Worm (Caenorhabditis elegans) whole organism, L4 larva: Measurements from ENCODE around the gene F42G10.1.

ENCODE experiments used
- D1046.2 ChIP-seq: fragments of 200-800 bp; sonication (Bioruptor generic); IDR thresholded peaks from 2 replicates; pipeline ENCODE4 v1.3.6; 2022; ENCODE audit warnings: missing genetic modification characterization, missing compliant biosample characterization
- F10B5.3 ChIP-seq: sonication (generic microtip); optimal IDR thresholded peaks from 2 replicates; lab custom pipeline; 2016; ENCODE audit warnings: mild to moderate bottlenecking, missing genetic modification characterization, missing compliant biosample characterization
- R02D3.7 ChIP-seq: fragments of 150-350 bp; sonication (generic microtip); optimal IDR thresholded peaks from 3 replicates; lab custom pipeline; 2014; ENCODE audit warnings: missing biosample characterization, missing genetic modification characterization
- T20F7.1 ChIP-seq: fragments of 200-800 bp; sonication (Bioruptor generic); optimal IDR thresholded peaks from 2 replicates; lab custom pipeline; 2018; ENCODE audit warnings: mild to moderate bottlenecking, missing genetic modification characterization, missing compliant biosample characterization
- ZK337.2 ChIP-seq: fragments of 200-800 bp; sonication (Bioruptor generic); IDR thresholded peaks from 2 replicates; pipeline ENCODE4 v1.3.6; 2022; ENCODE audit warnings: missing genetic modification reagents, missing genetic modification characterization, missing compliant biosample characterization
- aha-1 ChIP-seq: fragments of 150-350 bp; peaks from one replicate; lab custom pipeline; 2014; ENCODE audit warnings: missing biosample characterization, missing genetic modification characterization
- ceh-28 ChIP-seq: fragments of 150-350 bp; optimal IDR thresholded peaks from 2 replicates; lab custom pipeline; 2014; ENCODE audit warnings: missing biosample characterization, missing genetic modification reagents, missing genetic modification characterization
- ceh-62 ChIP-seq: sonication (generic microtip); optimal IDR thresholded peaks from 2 replicates; lab custom pipeline; 2017; ENCODE audit warnings: missing biosample characterization, missing genetic modification characterization
- daf-12 ChIP-seq: fragments of 150-350 bp; optimal IDR thresholded peaks from 2 replicates; lab custom pipeline; 2014; ENCODE audit warnings: missing biosample characterization, missing genetic modification reagents, missing genetic modification characterization
- daf-16 ChIP-seq, 3 experiments: sonication (generic microtip); optimal IDR thresholded peaks; 2 replicates each; lab custom pipeline; 2016 to 2017; ENCODE audit warnings: missing genetic modification characterization in 3 of 3, missing genetic modification reagents in 3 of 3, mild to moderate bottlenecking in 2 of 3, missing compliant biosample characterization in 2 of 3, missing biosample characterization in 1 of 3, moderate library complexity in 1 of 3
- dmd-6 ChIP-seq: fragments of 200-800 bp; sonication (Bioruptor generic); IDR thresholded peaks from 2 replicates; pipeline ENCODE4 v1.3.6; 2022; ENCODE audit warnings: missing genetic modification reagents, missing genetic modification characterization, missing compliant biosample characterization
- dve-1 ChIP-seq: sonication (generic microtip); optimal IDR thresholded peaks from 2 replicates; lab custom pipeline; 2017; ENCODE audit warnings: antibody characterized with exemption, mild to moderate bottlenecking, missing genetic modification characterization, missing compliant biosample characterization; ENCODE audit not compliant: insufficient read depth
- fos-1 ChIP-seq: fragments of 150-350 bp; optimal IDR thresholded peaks from 2 replicates; lab custom pipeline; 2014; ENCODE audit warnings: missing biosample characterization, missing genetic modification characterization
- hlh-11 ChIP-seq: fragments of 200-800 bp; sonication (Bioruptor generic); optimal IDR thresholded peaks from 2 replicates; lab custom pipeline; 2018; ENCODE audit warnings: mild to moderate bottlenecking, missing genetic modification characterization, missing compliant biosample characterization
- hlh-30 ChIP-seq: sonication (generic microtip); optimal IDR thresholded peaks from 2 replicates; lab custom pipeline; 2017; ENCODE audit warnings: antibody characterized with exemption, mild to moderate bottlenecking, missing genetic modification characterization, missing compliant biosample characterization; ENCODE audit not compliant: insufficient read depth
- lsy-2 ChIP-seq, 2 experiments: fragments of 150-350 bp in 1 of 2; sonication (generic microtip) in 1 of 2; optimal IDR thresholded peaks; 2 replicates each; lab custom pipeline; 2014 to 2017; ENCODE audit warnings: missing biosample characterization in 2 of 2, missing genetic modification characterization in 2 of 2
- mes-2 ChIP-seq: sonication (generic microtip); optimal IDR thresholded peaks from 2 replicates; lab custom pipeline; 2016; ENCODE audit warnings: missing genotype, mild to moderate bottlenecking, missing genetic modification characterization, missing compliant biosample characterization; ENCODE audit not compliant: poor library complexity, severe bottlenecking
- mxl-2 ChIP-seq: fragments of 200-800 bp; sonication (Bioruptor generic); conservative IDR thresholded peaks from 2 replicates; pipeline ENCODE4 v1.3.6; 2022; ENCODE audit warnings: missing genetic modification reagents, missing genetic modification characterization, missing compliant biosample characterization
- mxl-3 ChIP-seq: fragments of 200-800 bp; sonication (Bioruptor generic); optimal IDR thresholded peaks from 2 replicates; lab custom pipeline; 2018; ENCODE audit warnings: mild to moderate bottlenecking, missing genetic modification characterization, missing compliant biosample characterization
- nhr-102 ChIP-seq: sonication (generic microtip); optimal IDR thresholded peaks from 2 replicates; lab custom pipeline; 2016; ENCODE audit warnings: mild to moderate bottlenecking, missing genetic modification characterization, moderate library complexity, missing compliant biosample characterization
- nhr-11 ChIP-seq: fragments of 150-350 bp; optimal IDR thresholded peaks from 2 replicates; lab custom pipeline; 2014; ENCODE audit warnings: missing biosample characterization, missing genetic modification characterization
- nhr-111 ChIP-seq: fragments of 200-800 bp; sonication (Bioruptor generic); optimal IDR thresholded peaks from 2 replicates; lab custom pipeline; 2018; ENCODE audit warnings: mild to moderate bottlenecking, missing genetic modification characterization, missing compliant biosample characterization
- nhr-237 ChIP-seq: sonication (generic microtip); optimal IDR thresholded peaks from 2 replicates; lab custom pipeline; 2017; ENCODE audit warnings: missing biosample characterization, missing genetic modification characterization
- nhr-41 ChIP-seq: fragments of 200-800 bp; sonication (Bioruptor generic); IDR thresholded peaks from 2 replicates; pipeline ENCODE4 v1.3.6; 2022; ENCODE audit warnings: missing genetic modification reagents, missing genetic modification characterization, missing compliant biosample characterization
- pqm-1 ChIP-seq: sonication (generic microtip); optimal IDR thresholded peaks from 2 replicates; lab custom pipeline; 2017; ENCODE audit warnings: missing biosample characterization, missing genetic modification characterization
- rbr-2 ChIP-seq: sonication (generic microtip); optimal IDR thresholded peaks from 2 replicates; lab custom pipeline; 2016; ENCODE audit warnings: missing genotype, missing genetic modification characterization, missing compliant biosample characterization
- set-16 ChIP-seq: fragments of 200-800 bp; sonication (Bioruptor generic); IDR thresholded peaks from 2 replicates; pipeline ENCODE4 v1.3.6; 2022; ENCODE audit warnings: missing genetic modification reagents, missing genetic modification characterization, missing compliant biosample characterization
- skn-1 ChIP-seq: fragments of 150-350 bp; optimal IDR thresholded peaks from 2 replicates; lab custom pipeline; 2014; ENCODE audit warnings: missing biosample characterization, missing genetic modification characterization
- snpc-1.2 ChIP-seq: fragments of 200-800 bp; sonication (Bioruptor generic); IDR thresholded peaks from 2 replicates; pipeline ENCODE4 v1.3.6; 2022; ENCODE audit warnings: missing genetic modification reagents, missing genetic modification characterization, missing compliant biosample characterization
- spr-3 ChIP-seq: fragments of 200-800 bp; sonication (Bioruptor generic); optimal IDR thresholded peaks from 2 replicates; lab custom pipeline; 2018; ENCODE audit warnings: mild to moderate bottlenecking, missing genetic modification characterization, missing compliant biosample characterization
- unc-39 ChIP-seq: sonication (generic microtip); optimal IDR thresholded peaks from 2 replicates; lab custom pipeline; 2017; ENCODE audit warnings: missing biosample characterization, missing genetic modification characterization
- unc-62 ChIP-seq, 3 experiments: fragments of 150-350 bp in 1 of 3; sonication (generic microtip); optimal IDR thresholded peaks in 2 of 3; peaks in 1 of 3; 1 replicate in 1 of 3; 2 replicates in 2 of 3; lab custom pipeline; 2014 to 2017; ENCODE audit warnings: missing biosample characterization in 3 of 3, missing genetic modification characterization in 3 of 3, missing genetic modification reagents in 3 of 3, missing genotype in 1 of 3
- zfp-3 ChIP-seq: fragments of 200-800 bp; sonication (Bioruptor generic); conservative IDR thresholded peaks from 2 replicates; pipeline ENCODE4 v1.3.6; 2022; ENCODE audit warnings: missing genetic modification reagents, missing genetic modification characterization, missing compliant biosample characterization
- ztf-7 ChIP-seq: fragments of 150-350 bp; optimal IDR thresholded peaks from 2 replicates; lab custom pipeline; 2014; ENCODE audit warnings: missing biosample characterization, missing genetic modification characterization

Gene F42G10.1

DNA sequence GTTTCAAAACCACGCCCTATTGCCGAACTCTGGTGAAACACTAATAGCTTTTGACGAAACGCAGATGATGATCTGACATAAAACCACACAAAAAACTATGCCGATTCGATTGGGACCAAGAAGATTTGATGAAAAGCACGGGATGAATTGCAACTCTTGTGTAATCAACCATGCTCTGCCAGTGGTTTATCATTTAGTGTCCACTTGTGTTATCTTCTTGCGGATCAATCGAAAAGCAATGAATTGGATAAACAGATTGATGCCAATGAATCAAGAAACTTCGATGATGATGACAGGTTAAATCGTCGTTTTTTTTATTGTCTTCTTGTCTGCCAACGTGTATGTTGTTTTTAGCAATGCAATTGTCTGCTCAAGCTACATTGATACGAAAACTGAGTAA is at the start of gene F42G10.1:
TSS of gene F42G10.1 (minus strand) at position 151 of the 400 bp plus-strand sequence.
- TF ChIP-seq nhr-237 (tag; lab: Kevin White, UChicago) (no peak), daf-16 (GFP tag; optimal IDR thresholded peaks at IDR 0.05; lab: Kevin White, UChicago) (peak in 1 of 2 experiments; percentile 83), daf-16 (tag; optimal IDR thresholded peaks at IDR 0.05; lab: Kevin White, UChicago) (no peak), unc-62 (GFP tag; optimal IDR thresholded peaks at IDR 0.05 in 1 of 2; lab: Kevin White, UChicago) (no peak), unc-62 (tag; optimal IDR thresholded peaks at IDR 0.05; lab: Kevin White, UChicago) (no peak), hlh-11 (peak; percentile 25), zfp-3 (GFP tag; lab: Robert Waterston, UW) (no peak), nhr-11 (tag; lab: Kevin White, UChicago) (peak; percentile 11), unc-39 (tag; lab: Kevin White, UChicago) (no peak)

- no peak for TF ChIP-seq daf-16 (GFP tag; optimal IDR thresholded peaks at IDR 0.05; lab: Kevin White, UChicago)
- TF ChIP-seq daf-16 (tag; optimal IDR thresholded peaks at IDR 0.05; lab: Kevin White, UChicago) = no peak
- TF ChIP-seq hlh-30 = no peak
- TF ChIP-seq R02D3.7 (tag; lab: Kevin White, UChicago) = no peak
- TF ChIP-seq skn-1 = no peak
- TF ChIP-seq pqm-1 = no peak
- TF ChIP-seq mxl-2 = no peak
- no peak for TF ChIP-seq ztf-7 (tag; lab: Kevin White, UChicago)
- no peak for TF ChIP-seq ceh-28 (tag; lab: Kevin White, UChicago)
Measured at ce11 chrX:10069692-10070091, 47.7 kb upstream of the F42G10.1 start, which contains the start of gene mlck-1. mlck-1 (minus strand) TSS chrX:10069792.

DNA sequence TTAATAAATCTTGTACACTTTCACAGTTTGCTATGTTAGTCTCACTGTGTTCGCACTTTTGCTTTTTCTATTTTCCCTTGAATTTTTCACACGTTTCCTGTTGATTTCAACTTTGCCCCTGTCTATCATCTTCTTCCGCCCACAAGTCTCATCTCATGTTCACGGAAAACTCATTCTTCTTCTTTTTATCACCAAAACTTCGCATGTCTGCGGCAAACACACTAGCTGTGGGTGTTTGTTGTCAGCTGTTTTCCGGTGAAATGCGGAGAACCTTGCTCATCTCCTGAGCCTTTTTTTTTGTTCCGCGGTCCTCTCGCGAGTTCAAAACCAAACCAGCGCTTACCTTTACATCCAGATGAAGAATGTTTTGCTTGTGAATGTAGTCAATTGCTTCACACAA is 46.5 kb upstream of the F42G10.1 start:
- no peak for TF ChIP-seq fos-1 (tag; lab: Kevin White, UChicago)
- peak; percentile 59 for TF ChIP-seq hlh-11
- TF ChIP-seq F10B5.3 (tag; lab: Kevin White, UChicago) = no peak
- TF ChIP-seq daf-16 (GFP tag; optimal IDR thresholded peaks at IDR 0.05; lab: Kevin White, UChicago) = peak in 1 of 2 experiments; percentile 67
- TF ChIP-seq daf-16 (tag; optimal IDR thresholded peaks at IDR 0.05; lab: Kevin White, UChicago) = no peak
- no peak for TF ChIP-seq mes-2 (tag; lab: Kevin White, UChicago)
- TF ChIP-seq unc-39 (tag; lab: Kevin White, UChicago) = no peak
- TF ChIP-seq set-16 (GFP tag; lab: Robert Waterston, UW) = no peak
- TF ChIP-seq rbr-2 (tag; lab: Kevin White, UChicago) = no peak

ce11 chrX:10060475-10061011 is 38.6 kb upstream of the F42G10.1 start, which contains the start of gene ZC373.3:
ZC373.3 (plus strand) TSS chrX:10060525.
- no peak for TF ChIP-seq daf-12 (tag; lab: Kevin White, UChicago)
- peak; percentile 94 for TF ChIP-seq aha-1 (tag; lab: Kevin White, UChicago)
- TF ChIP-seq, all 104 proteins: peak for 1

DNA sequence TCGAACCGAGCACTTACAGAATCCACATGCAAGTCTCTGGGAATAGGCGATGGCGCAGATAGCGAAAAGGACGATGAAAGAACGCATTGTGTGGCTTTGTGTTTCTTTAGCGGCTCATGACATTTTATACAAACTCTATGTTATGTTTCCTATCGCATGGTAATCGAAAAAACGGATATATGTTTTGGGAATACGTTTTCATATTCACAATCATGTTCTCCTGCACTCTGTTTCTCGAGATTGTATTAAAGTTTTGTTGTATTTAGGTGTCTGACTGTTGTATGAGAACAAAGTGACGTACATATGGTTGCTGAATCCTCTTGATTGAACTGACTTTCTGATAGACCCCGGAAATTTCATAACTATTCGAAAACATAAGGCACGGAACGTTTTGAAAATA is 36.4 kb upstream of the F42G10.1 start, which contains the start of gene ZC373.2:
TSS of gene ZC373.2 (minus strand) at position 101 of the 400 bp plus-strand sequence.
- no peak for TF ChIP-seq ceh-62
- no peak for TF ChIP-seq nhr-41 (GFP tag; lab: Robert Waterston, UW)
- TF ChIP-seq nhr-111 (GFP tag; lab: Kevin White, UChicago) = no peak
- no peak for TF ChIP-seq ZK337.2 (GFP tag; lab: Robert Waterston, UW)
- TF ChIP-seq, all 104 proteins: peak for 0

- no peak for TF ChIP-seq D1046.2 (GFP tag; lab: Robert Waterston, UW)
- peak; percentile 65 for TF ChIP-seq mxl-3 (GFP tag; lab: Kevin White, UChicago)
- peak; percentile 2 for TF ChIP-seq nhr-102 (tag; lab: Kevin White, UChicago)
- peak; percentile 13 for TF ChIP-seq aha-1 (tag; lab: Kevin White, UChicago)
- no peak for TF ChIP-seq spr-3 (GFP tag; lab: Kevin White, UChicago)
- TF ChIP-seq T20F7.1 (GFP tag; lab: Kevin White, UChicago) = peak; percentile 18
- TF ChIP-seq snpc-1.2 (GFP tag; lab: Robert Waterston, UW) = no peak
- TF ChIP-seq dve-1 (tag; lab: Kevin White, UChicago) = peak; percentile 25
- TF ChIP-seq lsy-2 (tag; optimal IDR thresholded peaks at IDR 0.05; lab: Kevin White, UChicago) = peak in 1 of 2 experiments; percentile 16
- TF ChIP-seq dmd-6 (GFP tag; lab: Robert Waterston, UW) = peak; percentile 55
Measured at ce11 chrX:10054410-10054800, 32.4 kb upstream of the F42G10.1 start.
